Fruit fly (Drosophila melanogaster) whole organism, embryonic: Measurements from ENCODE around the gene Nep6.
A peak's percentile ranks its signal among the peaks of the same experiment; 100 is the strongest.

Source experiments
- Blimp-1 ChIP-seq: fragments of 200-800 bp; sonication (Bioruptor generic); optimal IDR thresholded peaks from 3 replicates; lab custom pipeline; 2018; ENCODE audit warnings: missing biosample characterization, missing genetic modification characterization, mild to moderate bottlenecking, moderate library complexity, missing genetic modification reagents
- CG10267 ChIP-seq: fragments of 200-800 bp; sonication (Bioruptor generic); optimal IDR thresholded peaks from 2 replicates; lab custom pipeline; 2018; ENCODE audit warnings: missing biosample characterization, mild to moderate bottlenecking, missing genetic modification characterization, moderate library complexity
- CG11456 ChIP-seq: fragments of 200-800 bp; sonication (Bioruptor generic); IDR thresholded peaks from 3 replicates; pipeline ENCODE4 v1.3.6; 2022; ENCODE audit warnings: missing biosample characterization, missing genetic modification characterization
- CG12391 ChIP-seq: fragments of 200-800 bp; sonication (Bioruptor generic); optimal IDR thresholded peaks from 3 replicates; lab custom pipeline; 2018; ENCODE audit warnings: missing biosample characterization, mild to moderate bottlenecking, missing genetic modification characterization, moderate library complexity
- CG13894 ChIP-seq: fragments of 200-800 bp; sonication (Bioruptor generic); optimal IDR thresholded peaks from 3 replicates; lab custom pipeline; 2018; ENCODE audit warnings: missing biosample characterization, mild to moderate bottlenecking, missing genetic modification characterization, moderate library complexity
- CG15696 ChIP-seq: fragments of 200-800 bp; sonication (Bioruptor generic); optimal IDR thresholded peaks from 2 replicates; lab custom pipeline; 2019; ENCODE audit warnings: missing biosample characterization, mild to moderate bottlenecking, missing genetic modification characterization, moderate library complexity
- CG16863 ChIP-seq: fragments of 200-800 bp; sonication (Bioruptor generic); optimal IDR thresholded peaks from 3 replicates; lab custom pipeline; 2016; ENCODE audit warnings: missing biosample characterization, missing genetic modification characterization
- CG17802 ChIP-seq: fragments of 200-800 bp; sonication (Bioruptor generic); optimal IDR thresholded peaks from 2 replicates; lab custom pipeline; 2018; ENCODE audit warnings: missing biosample characterization, mild to moderate bottlenecking, missing genetic modification characterization, moderate library complexity
- CG17912 ChIP-seq: fragments of 200-800 bp; sonication (Bioruptor generic); optimal IDR thresholded peaks from 2 replicates; lab custom pipeline; 2018; ENCODE audit warnings: missing biosample characterization, mild to moderate bottlenecking, missing genetic modification characterization
- CG18262 ChIP-seq: fragments of 200-800 bp; optimal IDR thresholded peaks from 3 replicates; lab custom pipeline; 2019; ENCODE audit warnings: missing biosample characterization, mild to moderate bottlenecking, missing genetic modification characterization, moderate library complexity
- CG18764 ChIP-seq: fragments of 200-800 bp; sonication (Bioruptor generic); optimal IDR thresholded peaks from 3 replicates; lab custom pipeline; 2016; ENCODE audit warnings: missing biosample characterization, missing genetic modification characterization
- CG2129 ChIP-seq: fragments of 200-800 bp; sonication (Bioruptor generic); IDR thresholded peaks from 2 replicates; pipeline ENCODE4 v1.3.6; 2022; ENCODE audit warnings: missing biosample characterization, missing genetic modification characterization; ENCODE audit not compliant: partially characterized antibody
- CG32772 ChIP-seq: fragments of 200-800 bp; sonication (Bioruptor generic); IDR thresholded peaks from 2 replicates; pipeline ENCODE4 v1.3.6; 2022; ENCODE audit warnings: missing biosample characterization, missing genetic modification characterization
- CG5245 ChIP-seq: fragments of 200-800 bp; sonication (Bioruptor generic); optimal IDR thresholded peaks from 3 replicates; lab custom pipeline; 2016; ENCODE audit warnings: missing biosample characterization, missing genetic modification characterization
- CG8944 ChIP-seq: fragments of 200-800 bp; sonication (Bioruptor generic); optimal IDR thresholded peaks from 3 replicates; lab custom pipeline; 2016; ENCODE audit warnings: missing biosample characterization, missing genetic modification characterization
- CrebB ChIP-seq: fragments of 200-800 bp; sonication (Bioruptor generic); optimal IDR thresholded peaks from 3 replicates; lab custom pipeline; 2018; ENCODE audit warnings: missing biosample characterization, mild to moderate bottlenecking, missing genetic modification characterization
- D19B ChIP-seq: fragments of 200-800 bp; sonication (Bioruptor generic); optimal IDR thresholded peaks from 2 replicates; lab custom pipeline; 2017; ENCODE audit warnings: missing biosample characterization, mild to moderate bottlenecking, missing genetic modification characterization
- Dbx ChIP-seq: fragments of 200-800 bp; sonication (Bioruptor generic); IDR thresholded peaks from 3 replicates; pipeline ENCODE4 v1.3.6; 2022; ENCODE audit warnings: missing biosample characterization, missing genetic modification characterization
- Dfd ChIP-seq, 2 experiments: fragments of >200 bp; optimal IDR thresholded peaks; 2 replicates each; lab custom pipeline; 2017; ENCODE audit warnings: missing biosample characterization in 2 of 2, missing genetic modification characterization in 2 of 2
- Doc3 ChIP-seq: fragments of 200-800 bp; sonication (Bioruptor generic); IDR thresholded peaks from 3 replicates; pipeline ENCODE4 v1.3.6; 2022; ENCODE audit warnings: missing biosample characterization, missing genetic modification characterization; ENCODE audit not compliant: partially characterized antibody
- E2f2 ChIP-seq: fragments of 200-800 bp; sonication (Bioruptor generic); IDR thresholded peaks from 2 replicates; pipeline ENCODE4 v1.3.6; 2022; ENCODE audit warnings: missing biosample characterization, missing genetic modification characterization
- ERR ChIP-seq: fragments of 200-800 bp; sonication (Bioruptor generic); optimal IDR thresholded peaks from 2 replicates; lab custom pipeline; 2016; ENCODE audit warnings: missing biosample characterization, missing genetic modification characterization
- Ets97D ChIP-seq: fragments of 200-800 bp; sonication (Bioruptor generic); optimal IDR thresholded peaks from 3 replicates; lab custom pipeline; 2016; ENCODE audit warnings: missing biosample characterization, missing genetic modification characterization
- Hmr ChIP-seq: fragments of 200-800 bp; sonication (Bioruptor generic); optimal IDR thresholded peaks from 3 replicates; lab custom pipeline; 2017; ENCODE audit warnings: mild to moderate bottlenecking, missing biosample characterization, missing genetic modification reagents, missing genetic modification characterization
- Lim3 ChIP-seq: fragments of 200-800 bp; sonication (Bioruptor generic); IDR thresholded peaks from 2 replicates; pipeline ENCODE4 v1.3.6; 2022; ENCODE audit warnings: missing biosample characterization, missing genetic modification characterization
- MBD-R2 ChIP-seq: fragments of 200-800 bp; sonication (Bioruptor generic); IDR thresholded peaks from 2 replicates; pipeline ENCODE4 v1.3.6; 2022; ENCODE audit warnings: missing biosample characterization, missing genetic modification characterization
- Mad ChIP-seq: fragments of 200-800 bp; sonication (Bioruptor generic); optimal IDR thresholded peaks from 2 replicates; lab custom pipeline; 2016; ENCODE audit warnings: missing biosample characterization, missing genetic modification characterization
- PHDP ChIP-seq: fragments of 200-800 bp; sonication (Bioruptor generic); optimal IDR thresholded peaks from 3 replicates; lab custom pipeline; 2018; ENCODE audit warnings: missing biosample characterization, mild to moderate bottlenecking, missing genetic modification characterization, moderate library complexity
- Side ChIP-seq: fragments of 200-800 bp; sonication (Bioruptor generic); optimal IDR thresholded peaks from 2 replicates; lab custom pipeline; 2016; ENCODE audit warnings: missing biosample characterization, missing genetic modification characterization
- Xbp1 ChIP-seq: fragments of 200-800 bp; sonication (Bioruptor generic); optimal IDR thresholded peaks from 3 replicates; lab custom pipeline; 2016; ENCODE audit warnings: missing biosample characterization, mild to moderate bottlenecking, missing genetic modification characterization
- Xrp1 ChIP-seq: fragments of 200-800 bp; sonication (Bioruptor generic); IDR thresholded peaks from 2 replicates; pipeline ENCODE4 v1.3.6; 2022; ENCODE audit warnings: missing biosample characterization, missing genetic modification characterization
- YL-1 ChIP-seq: fragments of 200-800 bp; sonication (Bioruptor generic); optimal IDR thresholded peaks from 3 replicates; lab custom pipeline; 2017; ENCODE audit warnings: missing biosample characterization, mild to moderate bottlenecking, missing genetic modification characterization
- abd-A ChIP-seq: fragments of 200-800 bp; sonication (Bioruptor generic); optimal IDR thresholded peaks from 3 replicates; lab custom pipeline; 2019; ENCODE audit warnings: missing biosample characterization, mild to moderate bottlenecking, missing genetic modification characterization, moderate library complexity
- ase ChIP-seq: fragments of 200-800 bp; sonication (Bioruptor generic); IDR thresholded peaks from 3 replicates; pipeline ENCODE4 v1.3.6; 2022; ENCODE audit warnings: missing biosample characterization, missing genetic modification characterization
- cad ChIP-seq: fragments of >200 bp; optimal IDR thresholded peaks from 2 replicates; lab custom pipeline; 2017; ENCODE audit warnings: missing biosample characterization, missing genetic modification characterization
- caup ChIP-seq: fragments of 200-800 bp; sonication (Bioruptor generic); optimal IDR thresholded peaks from 3 replicates; lab custom pipeline; 2017; ENCODE audit warnings: missing biosample characterization, mild to moderate bottlenecking, missing genetic modification characterization, moderate library complexity; ENCODE audit not compliant: severe bottlenecking
- ci ChIP-seq: fragments of 200-800 bp; sonication (Bioruptor generic); IDR thresholded peaks from 3 replicates; pipeline ENCODE4 v1.3.6; 2022; ENCODE audit warnings: missing biosample characterization, missing genetic modification characterization
- dimm ChIP-seq: fragments of 200-800 bp; sonication (Bioruptor generic); IDR thresholded peaks from 2 replicates; pipeline ENCODE4 v1.3.6; 2022; ENCODE audit warnings: missing biosample characterization, missing genetic modification characterization
- disco-r ChIP-seq: fragments of 200-800 bp; sonication (Bioruptor generic); optimal IDR thresholded peaks from 2 replicates; lab custom pipeline; 2016; ENCODE audit warnings: missing biosample characterization, missing genetic modification characterization
- grn ChIP-seq: fragments of 200-800 bp; sonication (Bioruptor generic); optimal IDR thresholded peaks from 3 replicates; lab custom pipeline; 2017; ENCODE audit warnings: missing biosample characterization, missing genetic modification characterization
- gsb-n ChIP-seq: fragments of 200-800 bp; sonication (Bioruptor generic); optimal IDR thresholded peaks from 3 replicates; lab custom pipeline; 2018; ENCODE audit warnings: missing biosample characterization, mild to moderate bottlenecking, missing genetic modification characterization
- ham ChIP-seq: fragments of 200-800 bp; sonication (Bioruptor generic); IDR thresholded peaks from 2 replicates; pipeline ENCODE4 v1.3.6; 2022; ENCODE audit warnings: missing biosample characterization, missing genetic modification characterization
- insv ChIP-seq, 2 experiments: fragments of 200-800 bp; sonication (Bioruptor generic); optimal IDR thresholded peaks; 3 replicates each; lab custom pipeline; 2016 to 2018; ENCODE audit warnings: missing biosample characterization in 2 of 2, missing genetic modification characterization in 2 of 2
- jing ChIP-seq: fragments of 200-800 bp; sonication (Bioruptor generic); optimal IDR thresholded peaks from 2 replicates; lab custom pipeline; 2018; ENCODE audit warnings: missing biosample characterization, mild to moderate bottlenecking, missing genetic modification characterization
- lov ChIP-seq, 2 experiments: fragments of 200-800 bp in 1 of 2; fragments of >200 bp in 1 of 2; sonication (Bioruptor generic) in 1 of 2; IDR thresholded peaks in 1 of 2; optimal IDR thresholded peaks in 1 of 2; 2 replicates in 1 of 2; 3 replicates in 1 of 2; pipeline versions ENCODE4 v1.3.6 to Lab custom; 2017 to 2022; ENCODE audit warnings: missing biosample characterization in 1 of 2, missing genetic modification characterization in 1 of 2
- prd ChIP-seq, 3 experiments: fragments of >200 bp in 2 of 3; fragments of 200-800 bp in 1 of 3; sonication (Bioruptor generic) in 1 of 3; optimal IDR thresholded peaks in 2 of 3; IDR thresholded peaks in 1 of 3; 2 replicates in 2 of 3; 3 replicates in 1 of 3; pipeline versions ENCODE4 v1.3.6 to Lab custom; 2017 to 2022; ENCODE audit warnings: missing biosample characterization in 1 of 3, missing genetic modification characterization in 1 of 3
- ro ChIP-seq: fragments of 200-800 bp; sonication (Bioruptor generic); IDR thresholded peaks from 2 replicates; pipeline ENCODE4 v1.3.6; 2022; ENCODE audit warnings: missing biosample characterization, missing genetic modification characterization
- twi ChIP-seq: fragments of 200-800 bp; optimal IDR thresholded peaks from 2 replicates; lab custom pipeline; 2019; ENCODE audit warnings: missing biosample characterization, mild to moderate bottlenecking, missing genetic modification characterization, moderate library complexity
- vfl ChIP-seq: fragments of 200-800 bp; sonication (Bioruptor generic); optimal IDR thresholded peaks from 2 replicates; lab custom pipeline; 2016; ENCODE audit warnings: missing biosample characterization, missing genetic modification characterization

Gene Nep6

dm6 chrX:12755017-12755563 lies 46.4 kb upstream of the Nep6 start (continued):
- TF ChIP-seq CG5245 (peak; percentile 8), CG16863 (peak; percentile 30), Dfd (GFP tag; optimal IDR thresholded peaks at IDR 0.05; lab: Kevin White, UChicago) (no peak), Hmr (GFP tag; lab: Kevin White, UChicago) (peak; percentile 83), ro (GFP tag; lab: Robert Waterston, UW) (no peak), CG17912 (GFP tag; lab: Kevin White, UChicago) (no peak), insv (GFP tag; optimal IDR thresholded peaks at IDR 0.05; lab: Kevin White, UChicago) (peak in 1 of 2 experiments; percentile 37), jing (GFP tag; lab: Kevin White, UChicago) (peak; percentile 27), CG12391 (tag; lab: Kevin White, UChicago) (peak; percentile 73), CG15696 (tag; lab: Kevin White, UChicago) (peak; percentile 43), CG32772 (GFP tag; lab: Robert Waterston, UW) (peak; percentile 69; the same call in 1 of the 2 replicates), grn (GFP tag; lab: Kevin White, UChicago) (no peak), Xrp1 (GFP tag; lab: Robert Waterston, UW) (peak; percentile 80), abd-A (tag; lab: Kevin White, UChicago) (peak; percentile 50), cad (GFP tag; lab: Kevin White, UChicago) (no peak), ERR (GFP tag; lab: Kevin White, UChicago) (peak; percentile 9), caup (GFP tag; lab: Kevin White, UChicago) (peak; percentile 41), gsb-n (no peak), twi (no peak), CG17802 (tag; lab: Kevin White, UChicago) (no peak), CG8944 (GFP tag; lab: Kevin White, UChicago) (no peak), ci (peak; percentile 7; the same call in 1 of the 3 replicates), ase (GFP tag; lab: Robert Waterston, UW) (peak; percentile 58; the same call in 1 of the 3 replicates), Xbp1 (GFP tag; lab: Kevin White, UChicago) (peak; percentile 55), Lim3 (GFP tag; lab: Robert Waterston, UW) (no peak), CG18764 (GFP tag; lab: Kevin White, UChicago) (peak; percentile 41), ham (no peak), lov (optimal IDR thresholded peaks at IDR 0.05; lab: Kevin White, UChicago) (no peak), lov (GFP tag; IDR thresholded peaks at IDR 0.05; lab: Robert Waterston, UW) (no peak), E2f2 (GFP tag; lab: Robert Waterston, UW) (peak; percentile 31; the same call in 1 of the 2 replicates), CrebB (tag; lab: Kevin White, UChicago) (peak; percentile 46), Mad (GFP tag; lab: Kevin White, UChicago) (peak; percentile 5), CG11456 (GFP tag; lab: Robert Waterston, UW) (peak; percentile 80; the same call in 2 of the 3 replicates), CG2129 (GFP tag; lab: Robert Waterston, UW) (no peak), disco-r (GFP tag; lab: Kevin White, UChicago) (no peak), vfl (GFP tag; lab: Kevin White, UChicago) (peak; percentile 40), Doc3 (GFP tag; lab: Robert Waterston, UW) (no peak), MBD-R2 (GFP tag; lab: Robert Waterston, UW) (peak; percentile 55; the same call in 1 of the 2 replicates), Ets97D (GFP tag; lab: Kevin White, UChicago) (peak; percentile 49), YL-1 (no peak), Blimp-1 (peak; percentile 43), Dbx (GFP tag; lab: Robert Waterston, UW) (peak; percentile 82), prd (optimal IDR thresholded peaks at IDR 0.05; lab: Kevin White, UChicago) (no peak), prd (GFP tag; IDR thresholded peaks at IDR 0.05; lab: Robert Waterston, UW) (peak; percentile 81; the same call in 2 of the 3 replicates), CG13894 (tag; lab: Kevin White, UChicago) (peak; percentile 85), PHDP (tag; lab: Kevin White, UChicago) (peak; percentile 78), CG18262 (tag; lab: Kevin White, UChicago) (peak; percentile 60), D19B (peak; percentile 53), dimm (no peak), Side (GFP tag; lab: Kevin White, UChicago) (peak; percentile 51), CG10267 (tag; lab: Kevin White, UChicago) (peak; percentile 21)
